Fruit fly (Drosophila melanogaster): ENCODE measurements around the gene Mettl2.

DNA sequence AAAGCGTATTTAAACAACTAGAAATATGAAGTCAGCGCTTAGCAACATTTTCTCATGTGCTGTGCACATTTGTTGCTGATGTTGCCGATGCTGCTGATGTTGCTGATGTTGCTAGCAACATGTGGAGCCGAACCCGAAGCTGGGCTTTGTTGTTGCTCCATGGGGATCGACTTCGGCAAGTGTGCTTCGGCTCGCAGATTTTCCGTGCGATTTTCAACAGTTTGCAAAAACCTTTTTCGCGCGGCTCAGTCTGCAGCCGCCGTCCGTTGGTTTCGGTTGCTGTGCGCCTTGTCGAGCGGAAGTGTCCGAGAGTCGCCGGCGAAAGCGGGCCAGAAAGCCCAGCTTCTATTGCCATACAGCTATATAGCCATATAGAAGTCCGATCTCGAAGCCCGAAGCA, 49.5 kb upstream of the Mettl2 start:
- no peak for TF ChIP-seq CG8159 (tag; optimal IDR thresholded peaks at IDR 0.05)
- no peak for TF ChIP-seq gl (tag; optimal IDR thresholded peaks at IDR 0.05)
- no peak for TF ChIP-seq rn (GFP tag; IDR thresholded peaks at IDR 0.05)
- TF ChIP-seq Ets98B (GFP tag; IDR thresholded peaks at IDR 0.05) = peak; percentile 28
- no peak for TF ChIP-seq CG9948 (tag; optimal IDR thresholded peaks at IDR 0.05)
- no peak for TF ChIP-seq CG34367 (tag; optimal IDR thresholded peaks at IDR 0.05)
- TF ChIP-seq CG12605 (GFP tag; IDR thresholded peaks at IDR 0.05) = no peak; the same call in 1 of the 2 replicates
- no peak for TF ChIP-seq CG8301 (tag; optimal IDR thresholded peaks at IDR 0.05)

Measured in whole organism, pupa.